Fruit fly (Drosophila melanogaster) whole organism, embryonic: ENCODE measurements around the gene THADA.
A peak's percentile ranks its signal among the peaks of the same experiment; 100 is the strongest.

Experiments
- Ada2b ChIP-seq: fragments of 200-800 bp; sonication (Bioruptor generic); IDR thresholded peaks from 2 replicates; pipeline ENCODE4 v1.3.6; 2022; ENCODE audit warnings: missing biosample characterization, missing genetic modification characterization
- Awh ChIP-seq: fragments of 200-800 bp; sonication (Bioruptor generic); IDR thresholded peaks from 2 replicates; pipeline ENCODE4, ENCODE4 v1.3.6; 2022; ENCODE audit warnings: missing biosample characterization, missing genetic modification characterization
- CG1024 ChIP-seq: fragments of 200-800 bp; sonication (Bioruptor generic); IDR thresholded peaks from 2 replicates; pipeline ENCODE4 v1.3.6; 2022; ENCODE audit warnings: missing biosample characterization, missing genetic modification characterization
- CG10462 ChIP-seq: fragments of 200-800 bp; sonication (Bioruptor generic); optimal IDR thresholded peaks from 2 replicates; lab custom pipeline; 2016; ENCODE audit warnings: missing biosample characterization, missing genetic modification characterization
- CG11456 ChIP-seq: fragments of 200-800 bp; sonication (Bioruptor generic); IDR thresholded peaks from 3 replicates; pipeline ENCODE4 v1.3.6; 2022; ENCODE audit warnings: missing biosample characterization, missing genetic modification characterization
- CG11560 ChIP-seq: fragments of 200-800 bp; sonication (Bioruptor generic); IDR thresholded peaks from 3 replicates; pipeline ENCODE4 v1.3.6; 2022; ENCODE audit warnings: missing biosample characterization, missing genetic modification characterization
- CG12236 ChIP-seq: fragments of 200-800 bp; sonication (Bioruptor generic); optimal IDR thresholded peaks from 2 replicates; lab custom pipeline; 2016; ENCODE audit warnings: missing biosample characterization, missing genetic modification characterization
- CG18262 ChIP-seq: fragments of 200-800 bp; optimal IDR thresholded peaks from 3 replicates; lab custom pipeline; 2019; ENCODE audit warnings: missing biosample characterization, mild to moderate bottlenecking, missing genetic modification characterization, moderate library complexity
- CG18764 ChIP-seq: fragments of 200-800 bp; sonication (Bioruptor generic); optimal IDR thresholded peaks from 3 replicates; lab custom pipeline; 2016; ENCODE audit warnings: missing biosample characterization, missing genetic modification characterization
- CG2712 ChIP-seq: fragments of 200-800 bp; optimal IDR thresholded peaks from 3 replicates; lab custom pipeline; 2019; ENCODE audit warnings: missing biosample characterization, mild to moderate bottlenecking, missing genetic modification characterization, moderate library complexity
- CG31365 ChIP-seq: fragments of 200-800 bp; sonication (Bioruptor generic); optimal IDR thresholded peaks from 2 replicates; lab custom pipeline; 2018; ENCODE audit warnings: missing biosample characterization, mild to moderate bottlenecking, missing genetic modification characterization
- CG4328 ChIP-seq: fragments of 200-800 bp; sonication (Bioruptor generic); optimal IDR thresholded peaks from 3 replicates; lab custom pipeline; 2017; ENCODE audit warnings: missing biosample characterization, missing genetic modification reagents, missing genetic modification characterization
- CG4404 ChIP-seq: fragments of 200-800 bp; sonication (Bioruptor generic); IDR thresholded peaks from 2 replicates; pipeline ENCODE4 v1.3.6; 2022; ENCODE audit warnings: missing biosample characterization, missing genetic modification characterization
- CG7745 ChIP-seq: fragments of 200-800 bp; sonication (Bioruptor generic); optimal IDR thresholded peaks from 2 replicates; lab custom pipeline; 2018; ENCODE audit warnings: missing biosample characterization, mild to moderate bottlenecking, missing genetic modification characterization, moderate library complexity
- CG8765 ChIP-seq: fragments of 200-800 bp; sonication (Bioruptor generic); IDR thresholded peaks from 2 replicates; pipeline ENCODE4 v1.3.6; 2022; ENCODE audit warnings: missing biosample characterization, missing genetic modification characterization
- Camta ChIP-seq: fragments of 200-800 bp; sonication (Bioruptor generic); optimal IDR thresholded peaks from 2 replicates; lab custom pipeline; 2016; ENCODE audit warnings: missing biosample characterization, missing genetic modification characterization
- CoRest ChIP-seq: fragments of 200-800 bp; sonication (Bioruptor generic); optimal IDR thresholded peaks from 3 replicates; lab custom pipeline; 2018; ENCODE audit warnings: missing biosample characterization, mild to moderate bottlenecking, missing genetic modification characterization, moderate library complexity
- D19A ChIP-seq: fragments of 200-800 bp; optimal IDR thresholded peaks from 3 replicates; lab custom pipeline; 2019; ENCODE audit warnings: missing biosample characterization, mild to moderate bottlenecking, missing genetic modification characterization, moderate library complexity
- E2f2 ChIP-seq: fragments of 200-800 bp; sonication (Bioruptor generic); IDR thresholded peaks from 2 replicates; pipeline ENCODE4 v1.3.6; 2022; ENCODE audit warnings: missing biosample characterization, missing genetic modification characterization
- Fer3 ChIP-seq: fragments of 200-800 bp; sonication (Bioruptor generic); optimal IDR thresholded peaks from 2 replicates; lab custom pipeline; 2018; ENCODE audit warnings: missing biosample characterization, mild to moderate bottlenecking, missing genetic modification characterization, moderate library complexity
- HLHmδ ChIP-seq: fragments of 200-800 bp; sonication (Bioruptor generic); optimal IDR thresholded peaks from 2 replicates; lab custom pipeline; 2018; ENCODE audit warnings: missing biosample characterization, mild to moderate bottlenecking, missing genetic modification characterization, moderate library complexity
- Hr51 ChIP-seq, 2 experiments: fragments of 200-800 bp; sonication (Bioruptor generic); optimal IDR thresholded peaks; 2 replicates in 1 of 2; 3 replicates in 1 of 2; lab custom pipeline; 2016 to 2018; ENCODE audit warnings: missing biosample characterization in 2 of 2, missing genetic modification characterization in 2 of 2, mild to moderate bottlenecking in 1 of 2, moderate library complexity in 1 of 2
- Hsf ChIP-seq: fragments of 200-800 bp; sonication (Bioruptor generic); optimal IDR thresholded peaks from 3 replicates; lab custom pipeline; 2016; ENCODE audit warnings: missing biosample characterization, missing genetic modification characterization
- MTF-1 ChIP-seq: fragments of 200-800 bp; sonication (Bioruptor generic); optimal IDR thresholded peaks from 2 replicates; lab custom pipeline; 2018; ENCODE audit warnings: missing biosample characterization, mild to moderate bottlenecking, missing genetic modification characterization, borderline replicate concordance
- Nf-YC ChIP-seq: fragments of 200-800 bp; optimal IDR thresholded peaks from 3 replicates; lab custom pipeline; 2019; ENCODE audit warnings: missing biosample characterization, mild to moderate bottlenecking, missing genetic modification characterization, moderate library complexity
- Opbp ChIP-seq: fragments of 200-800 bp; sonication (Bioruptor generic); IDR thresholded peaks from 3 replicates; pipeline ENCODE4 v1.3.6; 2022; ENCODE audit warnings: missing biosample characterization, missing genetic modification characterization; ENCODE audit not compliant: partially characterized antibody
- Rx ChIP-seq: fragments of 200-800 bp; sonication (Bioruptor generic); IDR thresholded peaks from 2 replicates; pipeline ENCODE4 v1.3.6; 2022; ENCODE audit warnings: missing biosample characterization, missing genetic modification characterization
- Vsx1 ChIP-seq: fragments of 200-800 bp; sonication (Bioruptor generic); optimal IDR thresholded peaks from 2 replicates; lab custom pipeline; 2017; ENCODE audit warnings: missing biosample characterization, mild to moderate bottlenecking, missing genetic modification characterization, missing genetic modification reagents
- abd-A ChIP-seq: fragments of 200-800 bp; sonication (Bioruptor generic); optimal IDR thresholded peaks from 3 replicates; lab custom pipeline; 2019; ENCODE audit warnings: missing biosample characterization, mild to moderate bottlenecking, missing genetic modification characterization, moderate library complexity
- ash1 ChIP-seq: fragments of 200-800 bp; sonication (Bioruptor generic); optimal IDR thresholded peaks from 2 replicates; lab custom pipeline; 2018; ENCODE audit warnings: missing biosample characterization, mild to moderate bottlenecking, missing genetic modification characterization
- bcd ChIP-seq: fragments of 200-800 bp; sonication (Bioruptor generic); optimal IDR thresholded peaks from 2 replicates; lab custom pipeline; 2017; ENCODE audit warnings: missing biosample characterization, mild to moderate bottlenecking, missing genetic modification characterization
- bsh ChIP-seq, 2 experiments: fragments of 200-800 bp; sonication (Bioruptor generic); optimal IDR thresholded peaks; 2 replicates each; lab custom pipeline; 2017 to 2018; ENCODE audit warnings: mild to moderate bottlenecking in 2 of 2, missing biosample characterization in 2 of 2, missing genetic modification characterization in 2 of 2, moderate library complexity in 1 of 2
- cato ChIP-seq: fragments of 200-800 bp; sonication (Bioruptor generic); optimal IDR thresholded peaks from 2 replicates; lab custom pipeline; 2016; ENCODE audit warnings: missing biosample characterization, missing genetic modification characterization, borderline replicate concordance
- dpn ChIP-seq, 2 experiments: fragments of 200-800 bp; sonication (Bioruptor generic); optimal IDR thresholded peaks; 3 replicates each; lab custom pipeline; 2016; ENCODE audit warnings: missing biosample characterization in 2 of 2, missing genetic modification characterization in 2 of 2
- dysf ChIP-seq: fragments of 200-800 bp; sonication (Bioruptor generic); IDR thresholded peaks from 3 replicates; pipeline ENCODE4 v1.3.6; 2022; ENCODE audit warnings: missing biosample characterization, missing genetic modification characterization
- esg ChIP-seq: fragments of 200-800 bp; sonication (Bioruptor generic); conservative IDR thresholded peaks from 2 replicates; pipeline ENCODE4 v1.3.6; 2022; ENCODE audit warnings: missing biosample characterization, missing genetic modification characterization
- gt ChIP-seq: fragments of 200-800 bp; sonication (Bioruptor generic); IDR thresholded peaks from 2 replicates; pipeline ENCODE4 v1.3.6; 2022; ENCODE audit warnings: missing biosample characterization, missing genetic modification characterization
- her ChIP-seq: fragments of 200-800 bp; sonication (Bioruptor generic); optimal IDR thresholded peaks from 2 replicates; lab custom pipeline; 2016; ENCODE audit warnings: missing biosample characterization, missing genetic modification characterization
- ind ChIP-seq: fragments of 200-800 bp; sonication (Bioruptor generic); optimal IDR thresholded peaks from 3 replicates; lab custom pipeline; 2016; ENCODE audit warnings: missing biosample characterization, missing genetic modification characterization
- kni ChIP-seq: fragments of 200-800 bp; sonication (Bioruptor generic); optimal IDR thresholded peaks from 3 replicates; lab custom pipeline; 2017; ENCODE audit warnings: mild to moderate bottlenecking, missing biosample characterization, missing genetic modification reagents, missing genetic modification characterization
- lov ChIP-seq, 2 experiments: fragments of 200-800 bp in 1 of 2; fragments of >200 bp in 1 of 2; sonication (Bioruptor generic) in 1 of 2; IDR thresholded peaks in 1 of 2; optimal IDR thresholded peaks in 1 of 2; 2 replicates in 1 of 2; 3 replicates in 1 of 2; pipeline versions ENCODE4 v1.3.6 to Lab custom; 2017 to 2022; ENCODE audit warnings: missing biosample characterization in 1 of 2, missing genetic modification characterization in 1 of 2
- luna ChIP-seq: fragments of 200-800 bp; sonication (Bioruptor generic); optimal IDR thresholded peaks from 2 replicates; lab custom pipeline; 2016; ENCODE audit warnings: missing biosample characterization, missing genetic modification characterization
- sens ChIP-seq: fragments of 200-800 bp; sonication (Bioruptor generic); peaks from one replicate; lab custom pipeline; 2016; ENCODE audit warnings: missing biosample characterization, missing genetic modification characterization
- shn ChIP-seq: fragments of 200-800 bp; sonication (Bioruptor generic); optimal IDR thresholded peaks from 3 replicates; lab custom pipeline; 2016; ENCODE audit warnings: missing biosample characterization, missing genetic modification characterization
- slp2 ChIP-seq: fragments of 200-800 bp; sonication (Bioruptor generic); optimal IDR thresholded peaks from 2 replicates; lab custom pipeline; 2016; ENCODE audit warnings: missing biosample characterization, missing genetic modification characterization
- sna ChIP-seq: fragments of 200-800 bp; sonication (Bioruptor generic); IDR thresholded peaks from 2 replicates; pipeline ENCODE4 v1.3.6; 2022; ENCODE audit warnings: missing biosample characterization, missing genetic modification characterization; ENCODE audit not compliant: partially characterized antibody
- unc-4 ChIP-seq: fragments of 200-800 bp; sonication (Bioruptor generic); IDR thresholded peaks from 2 replicates; pipeline ENCODE4 v1.3.6; 2022; ENCODE audit warnings: missing biosample characterization, missing genetic modification characterization; ENCODE audit not compliant: partially characterized antibody
- z ChIP-seq: fragments of 200-800 bp; sonication (Bioruptor generic); IDR thresholded peaks from 3 replicates; pipeline ENCODE4 v1.3.6; 2022; ENCODE audit warnings: missing biosample characterization, missing genetic modification characterization
- zfh2 ChIP-seq: fragments of 200-800 bp; sonication (Bioruptor generic); optimal IDR thresholded peaks from 2 replicates; lab custom pipeline; 2016; ENCODE audit warnings: missing biosample characterization, missing genetic modification characterization

THADA gene

DNA sequence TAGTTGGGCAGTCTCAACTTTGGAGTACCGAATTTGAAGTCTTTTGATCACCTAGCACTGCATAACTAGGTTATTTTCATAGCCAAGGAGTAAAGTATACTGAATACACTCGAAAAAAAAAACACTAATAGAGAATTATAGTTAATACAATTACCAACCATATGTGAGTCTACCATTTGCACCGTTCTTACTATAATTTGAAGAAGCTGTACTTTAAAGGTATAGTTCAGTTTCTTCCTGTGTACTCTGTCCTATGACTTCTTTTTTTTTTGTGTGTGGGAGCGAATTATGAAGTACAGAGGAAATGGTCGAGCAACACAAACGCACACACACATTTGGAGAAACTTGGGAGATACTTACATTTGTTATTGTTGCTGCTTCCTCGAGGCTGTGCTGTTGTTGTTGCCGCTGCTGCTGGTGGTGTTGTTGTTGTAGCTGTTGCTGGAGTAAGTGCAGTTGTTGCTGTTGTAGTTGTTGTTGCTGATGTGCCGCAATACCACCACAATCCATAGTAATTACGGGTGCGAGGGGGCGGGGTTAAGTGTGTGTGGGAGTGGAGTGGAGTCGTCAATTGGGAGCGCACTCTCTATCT lies 14.7 kb downstream of the THADA start (continued):
- TF ChIP-seq abd-A (tag; lab: Kevin White, UChicago) (no peak), bcd (GFP tag; lab: Kevin White, UChicago) (peak; percentile 87), CG4404 (GFP tag; lab: Robert Waterston, UW) (peak; percentile 83), CG1024 (GFP tag; lab: Robert Waterston, UW) (peak; percentile 87), CG8765 (GFP tag; lab: Robert Waterston, UW) (peak; percentile 92), CG12236 (GFP tag; lab: Kevin White, UChicago) (peak; percentile 91), sens (GFP tag; lab: Kevin White, UChicago) (peak; percentile 99), CG4328 (GFP tag; lab: Kevin White, UChicago) (peak; percentile 50), slp2 (GFP tag; lab: Kevin White, UChicago) (peak; percentile 93), zfh2 (peak; percentile 26), luna (GFP tag; lab: Kevin White, UChicago) (peak; percentile 43), cato (GFP tag; lab: Kevin White, UChicago) (peak; percentile 87), Opbp (GFP tag; lab: Robert Waterston, UW) (no peak), gt (GFP tag; lab: Robert Waterston, UW) (peak; percentile 71; the same call in 1 of the 2 replicates), CG11456 (GFP tag; lab: Robert Waterston, UW) (peak; percentile 77), Camta (GFP tag; lab: Kevin White, UChicago) (peak; percentile 91), Rx (GFP tag; lab: Robert Waterston, UW) (peak; percentile 84), her (peak; percentile 83), sna (no peak), CG7745 (tag; lab: Kevin White, UChicago) (peak; percentile 58), Awh (GFP tag; lab: Robert Waterston, UW) (peak; percentile 85), E2f2 (peak; percentile 60; the same call in 1 of the 2 replicates), ind (GFP tag; lab: Kevin White, UChicago) (peak; percentile 89), unc-4 (no peak), HLHmδ (GFP tag; lab: Kevin White, UChicago) (peak; percentile 45), CG2712 (tag; lab: Kevin White, UChicago) (peak; percentile 89), CG18262 (tag; lab: Kevin White, UChicago) (peak; percentile 88), Hsf (GFP tag; lab: Kevin White, UChicago) (peak; percentile 94), z (GFP tag; lab: Robert Waterston, UW) (peak; percentile 59; the same call in 1 of the 3 replicates), Nf-YC (tag; lab: Kevin White, UChicago) (no peak), dysf (GFP tag; lab: Robert Waterston, UW) (peak; percentile 85), CG10462 (peak; percentile 90), esg (peak; percentile 83), bsh (GFP tag; optimal IDR thresholded peaks at IDR 0.05; lab: Kevin White, UChicago) (peak; percentile 78 to 97), Ada2b (GFP tag; lab: Robert Waterston, UW) (peak; percentile 86), shn (GFP tag; lab: Kevin White, UChicago) (peak; percentile 73), D19A (tag; lab: Kevin White, UChicago) (peak; percentile 81), Vsx1 (GFP tag; lab: Kevin White, UChicago) (no peak), CoRest (tag; lab: Kevin White, UChicago) (peak; percentile 89), CG18764 (peak; percentile 86), MTF-1 (GFP tag; lab: Kevin White, UChicago) (peak; percentile 81), CG11560 (tag; lab: Robert Waterston, UW) (no peak), Hr51 (GFP tag; optimal IDR thresholded peaks at IDR 0.05; lab: Kevin White, UChicago) (peak; percentile 83 to 90), dpn (GFP tag; optimal IDR thresholded peaks at IDR 0.05; lab: Kevin White, UChicago) (peak; percentile 89 to 91), CG31365 (tag; lab: Kevin White, UChicago) (peak; percentile 36), ash1 (GFP tag; lab: Kevin White, UChicago) (no peak), Fer3 (peak; percentile 79), kni (peak; percentile 65), lov (optimal IDR thresholded peaks at IDR 0.05; lab: Kevin White, UChicago) (no peak), lov (GFP tag; IDR thresholded peaks at IDR 0.05; lab: Robert Waterston, UW) (peak; percentile 89)
